Fruit fly (Drosophila melanogaster): Measurements from ENCODE around the gene Lim3.

- TF ChIP-seq Eip93F (GFP tag; optimal IDR thresholded peaks at IDR 0.05) (peak; percentile 78), net (GFP tag; optimal IDR thresholded peaks at IDR 0.05) (peak; percentile 88), CG3032 (tag; optimal IDR thresholded peaks at IDR 0.05) (peak; percentile 76), Hr39 (GFP tag; optimal IDR thresholded peaks at IDR 0.05) (peak; percentile 94), pdm3 (GFP tag; optimal IDR thresholded peaks at IDR 0.05) (peak; percentile 86), dsx (GFP tag; optimal IDR thresholded peaks at IDR 0.05; ENCODE audit: poor library complexity, severe bottlenecking) (peak; percentile 36), CG31627 (GFP tag; optimal IDR thresholded peaks at IDR 0.05) (peak; percentile 92), CG7368 (GFP tag; optimal IDR thresholded peaks at IDR 0.05) (peak; percentile 55), Sox102F (GFP tag; optimal IDR thresholded peaks at IDR 0.05) (peak; percentile 92), CG6276 (GFP tag; optimal IDR thresholded peaks at IDR 0.05) (peak; percentile 91), OdsH (GFP tag; optimal IDR thresholded peaks at IDR 0.05) (peak; percentile 87)
These were observed 33.4 kb upstream of the Lim3 start for dm6 chr2L:19141435-19142126.

All from whole organism, prepupa.